Fruit fly (Drosophila melanogaster): ENCODE data around the gene cDIP.

cDIP gene

dm6 chr3R:21127352-21127985 lies 33.4 kb downstream of the cDIP start, which contains the start of the genes slmb and CG5793 (continued):
- TF ChIP-seq CG34406 (GFP tag; optimal IDR thresholded peaks at IDR 0.05) (peak; percentile 22), esn (GFP tag; optimal IDR thresholded peaks at IDR 0.05) (peak; percentile 58), topi (GFP tag; optimal IDR thresholded peaks at IDR 0.05) (peak; percentile 36), spab (GFP tag; optimal IDR thresholded peaks at IDR 0.05) (no peak), CG6163 (GFP tag; IDR thresholded peaks at IDR 0.05) (no peak; the same call in 2 of the 3 replicates), Eip93F (GFP tag; optimal IDR thresholded peaks at IDR 0.05) (no peak), CG3032 (tag; optimal IDR thresholded peaks at IDR 0.05) (peak; percentile 38), CG3919 (GFP tag; optimal IDR thresholded peaks at IDR 0.05) (no peak)

- peak; percentile 36 for TF ChIP-seq CG6854 (GFP tag; optimal IDR thresholded peaks at IDR 0.05)
- peak; percentile 62 for TF ChIP-seq Eip78C (GFP tag)
- no peak for TF ChIP-seq CG8119 (GFP tag; IDR thresholded peaks at IDR 0.05)
- TF ChIP-seq Ets96B (tag; optimal IDR thresholded peaks at IDR 0.05): no peak
- no peak for TF ChIP-seq lz (GFP tag; optimal IDR thresholded peaks at IDR 0.05)
- peak; percentile 34 for TF ChIP-seq fkh (GFP tag; optimal IDR thresholded peaks at IDR 0.05)
- no peak for TF ChIP-seq CG3919 (GFP tag; optimal IDR thresholded peaks at IDR 0.05)
- TF ChIP-seq eg (GFP tag; IDR thresholded peaks at IDR 0.05): no peak
These were observed 34.1 kb downstream of the cDIP start for dm6 chr3R:21126673-21127284.

dm6 chr3R:21124225-21124624 lies 36.7 kb downstream of the cDIP start:
- TF ChIP-seq CG6163 (GFP tag; IDR thresholded peaks at IDR 0.05) (0 out of 3 replicates have a peak, but pooled peaks have one; percentile 2), CG11902 (GFP tag; optimal IDR thresholded peaks at IDR 0.05) (no peak), Met (GFP tag; optimal IDR thresholded peaks at IDR 0.05) (no peak), net (GFP tag; optimal IDR thresholded peaks at IDR 0.05) (no peak), Sox102F (GFP tag; optimal IDR thresholded peaks at IDR 0.05) (no peak), CG3032 (tag; optimal IDR thresholded peaks at IDR 0.05) (no peak), CG6808 (GFP tag; optimal IDR thresholded peaks at IDR 0.05) (no peak), CG8319 (GFP tag; optimal IDR thresholded peaks at IDR 0.05) (no peak), CG8119 (GFP tag; IDR thresholded peaks at IDR 0.05) (no peak), CG4318 (GFP tag; optimal IDR thresholded peaks at IDR 0.05) (no peak), Eip93F (GFP tag; optimal IDR thresholded peaks at IDR 0.05) (no peak), svp (GFP tag) (peak; percentile 83), cyc (GFP tag; optimal IDR thresholded peaks at IDR 0.05) (no peak), fd59A (GFP tag; optimal IDR thresholded peaks at IDR 0.05) (no peak), CG9139 (GFP tag; optimal IDR thresholded peaks at IDR 0.05) (no peak), CG3919 (GFP tag; optimal IDR thresholded peaks at IDR 0.05) (no peak), ss (GFP tag; optimal IDR thresholded peaks at IDR 0.05) (peak in 1 of 2 experiments; percentile 15), Hr38 (GFP tag; optimal IDR thresholded peaks at IDR 0.05) (no peak), achi (GFP tag; optimal IDR thresholded peaks at IDR 0.05) (no peak), CG32006 (GFP tag; optimal IDR thresholded peaks at IDR 0.05) (no peak), CG31627 (GFP tag; optimal IDR thresholded peaks at IDR 0.05) (no peak), topi (GFP tag; optimal IDR thresholded peaks at IDR 0.05) (no peak), dac (GFP tag; optimal IDR thresholded peaks at IDR 0.05) (no peak), spab (GFP tag; optimal IDR thresholded peaks at IDR 0.05) (no peak)

dm6 chr3R:21118784-21119183 lies 42.1 kb downstream of the cDIP start, which contains the start of gene Bdbt:
Gene Bdbt (minus strand): TSS chr3R:21118856.
- TF ChIP-seq net (GFP tag; optimal IDR thresholded peaks at IDR 0.05) (no peak), Sox14 (GFP tag; optimal IDR thresholded peaks at IDR 0.05) (peak; percentile 43), esn (GFP tag; optimal IDR thresholded peaks at IDR 0.05) (peak; percentile 53), dsx (GFP tag; optimal IDR thresholded peaks at IDR 0.05; ENCODE audit: poor library complexity, severe bottlenecking) (peak; percentile 0), fd59A (GFP tag; optimal IDR thresholded peaks at IDR 0.05) (no peak), CG3032 (tag; optimal IDR thresholded peaks at IDR 0.05) (peak; percentile 47), CG6792 (GFP tag; optimal IDR thresholded peaks at IDR 0.05) (peak; percentile 14), lz (GFP tag; optimal IDR thresholded peaks at IDR 0.05) (peak; percentile 53), pdm3 (GFP tag; optimal IDR thresholded peaks at IDR 0.05) (no peak), CG31627 (GFP tag; optimal IDR thresholded peaks at IDR 0.05) (peak; percentile 68), Hr39 (GFP tag; optimal IDR thresholded peaks at IDR 0.05) (peak; percentile 57), Blimp-1 (GFP tag; optimal IDR thresholded peaks at IDR 0.05) (no peak), CG1621 (tag; optimal IDR thresholded peaks at IDR 0.05) (no peak), CG6163 (GFP tag; IDR thresholded peaks at IDR 0.05) (peak; percentile 54; the same call in 2 of the 3 replicates), Eip78C (GFP tag) (peak; percentile 85), Sox15 (GFP tag; optimal IDR thresholded peaks at IDR 0.05) (peak; percentile 5), cyc (GFP tag; optimal IDR thresholded peaks at IDR 0.05) (peak; percentile 51)
